Worm (Caenorhabditis elegans) whole organism, late embryonic: Measurements from ENCODE around the gene Y41C4A.11.
A peak's percentile ranks its signal among the peaks of the same experiment; 100 is the strongest.

Experiments used
- C08G9.2 ChIP-seq: sonication (generic microtip); optimal IDR thresholded peaks from 2 replicates; lab custom pipeline; 2016; ENCODE audit warnings: mild to moderate bottlenecking, missing genetic modification characterization, moderate library complexity, missing compliant biosample characterization
- C38D4.7 ChIP-seq: fragments of 200-800 bp; sonication (Bioruptor generic); optimal IDR thresholded peaks from 2 replicates; lab custom pipeline; 2018; ENCODE audit warnings: mild to moderate bottlenecking, missing genetic modification characterization, moderate library complexity, missing compliant biosample characterization
- F13H6.1 ChIP-seq: sonication (generic microtip); optimal IDR thresholded peaks from 2 replicates; lab custom pipeline; 2016; ENCODE audit warnings: missing genetic modification characterization, missing compliant biosample characterization
- K02D7.2 ChIP-seq: sonication (generic microtip); optimal IDR thresholded peaks from 2 replicates; lab custom pipeline; 2017; ENCODE audit warnings: mild to moderate bottlenecking, missing genetic modification characterization, missing compliant biosample characterization
- K09A11.1 ChIP-seq: sonication (generic microtip); optimal IDR thresholded peaks from 2 replicates; lab custom pipeline; 2017; ENCODE audit warnings: antibody characterized with exemption, mild to moderate bottlenecking, missing genetic modification characterization, missing compliant biosample characterization; ENCODE audit not compliant: insufficient read depth
- T23F11.4 ChIP-seq: fragments of 200-800 bp; sonication (Bioruptor generic); optimal IDR thresholded peaks from 2 replicates; lab custom pipeline; 2018; ENCODE audit warnings: mild to moderate bottlenecking, missing genetic modification characterization, missing compliant biosample characterization
- ahr-1 ChIP-seq: sonication (generic microtip); optimal IDR thresholded peaks from 2 replicates; lab custom pipeline; 2016; ENCODE audit warnings: missing genetic modification characterization, missing compliant biosample characterization
- ama-1 ChIP-seq: fragments of 150-350 bp; optimal IDR thresholded peaks from 2 replicates; lab custom pipeline; 2014
- ceh-18 ChIP-seq: sonication (generic microtip); optimal IDR thresholded peaks from 2 replicates; lab custom pipeline; 2016; ENCODE audit warnings: missing genetic modification characterization, missing compliant biosample characterization
- ceh-19 ChIP-seq: fragments of 200-800 bp; sonication (Bioruptor generic); optimal IDR thresholded peaks from 2 replicates; lab custom pipeline; 2018; ENCODE audit warnings: mild to moderate bottlenecking, missing genetic modification characterization, missing compliant biosample characterization
- ceh-2 ChIP-seq: sonication (generic microtip); optimal IDR thresholded peaks from 2 replicates; lab custom pipeline; 2016; ENCODE audit warnings: missing genotype, missing genetic modification characterization, missing compliant biosample characterization
- ceh-22 ChIP-seq: sonication (generic microtip); optimal IDR thresholded peaks from 2 replicates; lab custom pipeline; 2017; ENCODE audit warnings: missing biosample characterization, missing genetic modification characterization
- ceh-24 ChIP-seq: sonication (generic microtip); optimal IDR thresholded peaks from 2 replicates; lab custom pipeline; 2016; ENCODE audit warnings: mild to moderate bottlenecking, missing genetic modification characterization, missing compliant biosample characterization
- ceh-30 ChIP-seq: fragments of 150-350 bp; optimal IDR thresholded peaks from 2 replicates; lab custom pipeline; 2014; ENCODE audit warnings: missing biosample characterization, missing genetic modification characterization
- ceh-31 ChIP-seq: sonication (generic microtip); optimal IDR thresholded peaks from 2 replicates; lab custom pipeline; 2016; ENCODE audit warnings: missing genetic modification characterization, missing compliant biosample characterization
- ceh-34 ChIP-seq: sonication (generic microtip); optimal IDR thresholded peaks from 2 replicates; lab custom pipeline; 2016; ENCODE audit warnings: mild to moderate bottlenecking, missing genetic modification characterization, missing compliant biosample characterization
- ceh-48 ChIP-seq: sonication (generic microtip); optimal IDR thresholded peaks from 2 replicates; lab custom pipeline; 2016; ENCODE audit warnings: missing genetic modification characterization, inconsistent platforms, missing compliant biosample characterization
- ceh-6 ChIP-seq: fragments of 200-800 bp; sonication (Bioruptor generic); optimal IDR thresholded peaks from 2 replicates; lab custom pipeline; 2018; ENCODE audit warnings: mild to moderate bottlenecking, missing genetic modification characterization, missing compliant biosample characterization
- ceh-9 ChIP-seq: sonication (generic microtip); optimal IDR thresholded peaks from 2 replicates; lab custom pipeline; 2016; ENCODE audit warnings: mild to moderate bottlenecking, missing genetic modification characterization, inconsistent platforms, missing compliant biosample characterization
- dmd-4 ChIP-seq: sonication (generic microtip); optimal IDR thresholded peaks from 2 replicates; lab custom pipeline; 2016; ENCODE audit warnings: borderline replicate concordance, missing genetic modification characterization, missing compliant biosample characterization
- dve-1 ChIP-seq: sonication (generic microtip); optimal IDR thresholded peaks from 2 replicates; lab custom pipeline; 2017; ENCODE audit warnings: antibody characterized with exemption, mild to moderate bottlenecking, missing genetic modification characterization, missing compliant biosample characterization
- elt-2 ChIP-seq: sonication (generic microtip); optimal IDR thresholded peaks from 2 replicates; lab custom pipeline; 2016; ENCODE audit warnings: missing genetic modification reagents, missing genetic modification characterization, missing compliant biosample characterization
- elt-4 ChIP-seq: sonication (generic microtip); optimal IDR thresholded peaks from 2 replicates; lab custom pipeline; 2016; ENCODE audit warnings: missing genetic modification characterization, missing compliant biosample characterization
- eyg-1 ChIP-seq: sonication (generic microtip); optimal IDR thresholded peaks from 2 replicates; lab custom pipeline; 2016; ENCODE audit warnings: missing genotype, missing genetic modification characterization, missing compliant biosample characterization
- fax-1 ChIP-seq: sonication (generic microtip); optimal IDR thresholded peaks from 2 replicates; lab custom pipeline; 2016; ENCODE audit warnings: missing genotype, missing genetic modification characterization, missing compliant biosample characterization
- fkh-10 ChIP-seq: fragments of 150-350 bp; optimal IDR thresholded peaks from 2 replicates; lab custom pipeline; 2014; ENCODE audit warnings: missing biosample characterization, missing genetic modification reagents, missing genetic modification characterization
- fkh-6 ChIP-seq: sonication (generic microtip); optimal IDR thresholded peaks from 2 replicates; lab custom pipeline; 2016; ENCODE audit warnings: missing genetic modification characterization, missing compliant biosample characterization
- gmeb-2 ChIP-seq: sonication (generic microtip); optimal IDR thresholded peaks from 2 replicates; lab custom pipeline; 2016; ENCODE audit warnings: missing genetic modification characterization, inconsistent platforms, missing compliant biosample characterization
- hlh-13 ChIP-seq: fragments of 200-800 bp; sonication (Bioruptor generic); optimal IDR thresholded peaks from 2 replicates; lab custom pipeline; 2018; ENCODE audit warnings: mild to moderate bottlenecking, missing genetic modification characterization, missing compliant biosample characterization
- hlh-15 ChIP-seq: sonication (generic microtip); optimal IDR thresholded peaks from 2 replicates; lab custom pipeline; 2016; ENCODE audit warnings: missing genetic modification characterization, missing compliant biosample characterization
- hlh-6 ChIP-seq: sonication (generic microtip); optimal IDR thresholded peaks from 2 replicates; lab custom pipeline; 2016; ENCODE audit warnings: missing genotype, missing genetic modification characterization, missing compliant biosample characterization
- lim-6 ChIP-seq: sonication (generic microtip); optimal IDR thresholded peaks from 2 replicates; lab custom pipeline; 2016; ENCODE audit warnings: missing genetic modification characterization, missing compliant biosample characterization
- lin-11 ChIP-seq: fragments of 200-800 bp; sonication (Bioruptor generic); optimal IDR thresholded peaks from 2 replicates; lab custom pipeline; 2018; ENCODE audit warnings: mild to moderate bottlenecking, missing genetic modification characterization, missing compliant biosample characterization
- madf-2 ChIP-seq: sonication (generic microtip); optimal IDR thresholded peaks from 2 replicates; lab custom pipeline; 2017; ENCODE audit warnings: missing genetic modification characterization, missing compliant biosample characterization
- mec-3 ChIP-seq: sonication (generic microtip); optimal IDR thresholded peaks from 2 replicates; lab custom pipeline; 2016; ENCODE audit warnings: borderline replicate concordance, missing genetic modification characterization, missing compliant biosample characterization
- nfya-1 ChIP-seq: sonication (generic microtip); optimal IDR thresholded peaks from 2 replicates; lab custom pipeline; 2017; ENCODE audit warnings: missing genetic modification characterization, mild to moderate bottlenecking, missing compliant biosample characterization, antibody characterized with exemption, moderate library complexity
- nhr-232 ChIP-seq: sonication (generic microtip); optimal IDR thresholded peaks from 2 replicates; lab custom pipeline; 2016; ENCODE audit warnings: missing genetic modification characterization, missing compliant biosample characterization
- pat-9 ChIP-seq: fragments of 200-800 bp; sonication (Bioruptor generic); optimal IDR thresholded peaks from 2 replicates; lab custom pipeline; 2018; ENCODE audit warnings: mild to moderate bottlenecking, missing genetic modification characterization, moderate library complexity, missing compliant biosample characterization
- pqm-1 ChIP-seq: sonication (generic microtip); optimal IDR thresholded peaks from 2 replicates; lab custom pipeline; 2016; ENCODE audit warnings: missing genetic modification characterization, missing compliant biosample characterization
- pros-1 ChIP-seq: fragments of 150-350 bp; optimal IDR thresholded peaks from 2 replicates; lab custom pipeline; 2014; ENCODE audit warnings: missing biosample characterization, missing genetic modification reagents, missing genetic modification characterization
- ref-2 ChIP-seq: sonication (generic microtip); optimal IDR thresholded peaks from 2 replicates; lab custom pipeline; 2016; ENCODE audit warnings: missing genetic modification characterization, missing compliant biosample characterization
- tbx-2 ChIP-seq: sonication (generic microtip); optimal IDR thresholded peaks from 2 replicates; lab custom pipeline; 2016; ENCODE audit warnings: missing genetic modification characterization, missing compliant biosample characterization
- tbx-7 ChIP-seq: sonication (generic microtip); optimal IDR thresholded peaks from 2 replicates; lab custom pipeline; 2016; ENCODE audit warnings: missing genotype, missing genetic modification characterization, missing compliant biosample characterization
- unc-3 ChIP-seq, 2 experiments: fragments of 200-800 bp in 1 of 2; sonication (Bioruptor generic) in 1 of 2; sonication (generic microtip) in 1 of 2; conservative IDR thresholded peaks in 1 of 2; optimal IDR thresholded peaks in 1 of 2; 2 replicates each; pipeline versions ENCODE4 v1.3.6 to Lab custom; 2016 to 2022; ENCODE audit warnings: missing compliant biosample characterization in 2 of 2, missing genetic modification characterization in 2 of 2, missing genetic modification reagents in 1 of 2
- unc-42 ChIP-seq: sonication (generic microtip); optimal IDR thresholded peaks from 2 replicates; lab custom pipeline; 2016; ENCODE audit warnings: missing genotype, missing genetic modification characterization, missing compliant biosample characterization
- unc-86 ChIP-seq: sonication (generic microtip); optimal IDR thresholded peaks from 2 replicates; lab custom pipeline; 2016; ENCODE audit warnings: missing genetic modification characterization, missing compliant biosample characterization
- zip-5 ChIP-seq: sonication (generic microtip); optimal IDR thresholded peaks from 2 replicates; lab custom pipeline; 2016; ENCODE audit warnings: missing genetic modification characterization, missing compliant biosample characterization
- ztf-16 ChIP-seq: sonication (generic microtip); optimal IDR thresholded peaks from 2 replicates; lab custom pipeline; 2017; ENCODE audit warnings: missing genetic modification characterization, missing compliant biosample characterization

Gene Y41C4A.11

DNA sequence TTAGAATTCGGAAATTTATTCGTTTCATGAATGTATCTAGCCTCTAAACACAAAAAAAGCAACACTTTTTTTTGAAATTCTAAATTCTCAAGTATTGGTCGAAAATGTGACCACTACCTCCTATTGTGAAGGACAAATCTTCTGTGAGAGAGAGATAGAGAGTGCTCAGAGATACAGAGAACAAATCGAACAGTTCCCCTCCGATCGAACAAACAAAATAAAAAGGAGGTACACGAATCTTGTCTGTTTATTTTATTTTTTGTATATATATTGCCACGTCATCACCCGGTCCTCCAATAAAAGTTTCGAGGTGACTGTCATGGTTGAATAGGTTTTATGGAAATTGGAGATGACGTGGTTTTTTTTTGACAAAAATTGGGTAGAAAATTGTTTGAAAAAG, 21.2 kb downstream of the Y41C4A.11 start:
- TF ChIP-seq hlh-13 (GFP tag; lab: Kevin White, UChicago): no peak
- no peak for TF ChIP-seq elt-4 (tag; lab: Kevin White, UChicago)
- TF ChIP-seq gmeb-2 (tag; lab: Kevin White, UChicago): no peak
- TF ChIP-seq C38D4.7 (GFP tag; lab: Kevin White, UChicago): no peak
- no peak for TF ChIP-seq unc-42
- TF ChIP-seq ceh-19: no peak
- no peak for TF ChIP-seq pqm-1 (tag; lab: Kevin White, UChicago)
- TF ChIP-seq hlh-15 (tag; lab: Kevin White, UChicago): no peak
- TF ChIP-seq tbx-7 (tag; lab: Kevin White, UChicago): no peak
- TF ChIP-seq, all 69 proteins: peak for 0

DNA sequence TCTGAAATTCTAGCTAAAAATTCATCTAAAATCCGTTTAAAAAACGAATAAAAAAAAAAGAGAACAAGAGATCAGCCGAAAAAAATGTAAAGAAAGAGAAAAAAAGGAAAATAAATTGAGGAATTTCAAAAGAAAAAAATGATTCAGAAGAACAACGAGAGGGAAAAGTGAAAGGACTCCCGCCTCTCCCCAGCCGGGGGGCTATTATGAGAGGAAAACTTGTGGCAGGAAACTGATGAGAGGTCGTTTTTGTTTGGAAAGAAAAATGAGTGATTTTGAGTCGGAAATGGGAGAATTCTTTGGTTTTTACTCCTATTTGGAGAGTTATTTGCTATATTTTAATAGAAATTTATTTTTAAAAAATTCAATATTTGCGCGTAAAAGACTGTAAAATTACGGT, 22.5 kb downstream of the Y41C4A.11 start:
- no peak for TF ChIP-seq dmd-4 (tag; lab: Kevin White, UChicago)
- TF ChIP-seq tbx-7 (tag; lab: Kevin White, UChicago): no peak
- TF ChIP-seq pat-9 (tag; lab: Kevin White, UChicago): no peak
- no peak for TF ChIP-seq madf-2 (tag; lab: Kevin White, UChicago)
- no peak for TF ChIP-seq nhr-232
- TF ChIP-seq ceh-24 (tag; lab: Kevin White, UChicago): no peak
- no peak for TF ChIP-seq unc-86
- TF ChIP-seq ahr-1 (tag; lab: Kevin White, UChicago): no peak
- no peak for TF ChIP-seq lim-6 (tag; lab: Kevin White, UChicago)
- no peak for TF ChIP-seq K02D7.2 (tag; lab: Kevin White, UChicago)
- TF ChIP-seq pros-1 (tag; lab: Kevin White, UChicago): no peak
- no peak for TF ChIP-seq unc-3 (GFP tag; conservative IDR thresholded peaks at IDR 0.05; lab: Robert Waterston, UW)
- no peak for TF ChIP-seq unc-3 (tag; optimal IDR thresholded peaks at IDR 0.05; lab: Kevin White, UChicago)
- no peak for TF ChIP-seq hlh-6 (tag; lab: Kevin White, UChicago)
- TF ChIP-seq fkh-10: no peak
- TF ChIP-seq C38D4.7 (GFP tag; lab: Kevin White, UChicago): no peak
- TF ChIP-seq ceh-9 (tag; lab: Kevin White, UChicago): no peak
- TF ChIP-seq F13H6.1 (tag; lab: Kevin White, UChicago): no peak
- TF ChIP-seq, all 69 proteins: peak for 0

DNA sequence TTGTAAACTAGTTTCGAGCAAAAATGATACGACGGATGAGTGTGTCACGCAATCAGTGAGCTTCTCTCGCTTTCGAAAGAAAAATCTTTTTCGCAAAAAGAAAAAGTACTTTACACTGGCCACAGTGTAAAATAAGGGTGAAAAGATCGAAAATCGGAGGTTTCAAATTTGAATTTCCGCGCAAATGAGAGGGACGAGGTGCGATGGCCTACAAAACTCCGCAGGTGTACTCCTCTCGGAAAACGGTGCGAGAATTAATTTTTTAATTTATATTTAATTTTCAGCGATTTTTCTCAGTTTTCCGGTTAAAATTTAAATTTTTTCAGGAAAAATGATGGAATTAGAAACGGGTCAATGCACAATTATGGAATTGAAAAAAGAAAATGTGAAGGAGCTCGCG, 27.1 kb downstream of the Y41C4A.11 start, which contains the start of gene mrt-2:
Gene mrt-2, plus strand, starts transcription at position 49 of the 400 bp plus-strand sequence.
- peak; percentile 15 for TF ChIP-seq nfya-1 (tag; lab: Kevin White, UChicago)
- TF ChIP-seq ceh-2 (tag; lab: Kevin White, UChicago): peak; percentile 92
- TF ChIP-seq K09A11.1 (tag; lab: Kevin White, UChicago): no peak
- TF ChIP-seq ceh-18 (tag; lab: Kevin White, UChicago): peak; percentile 29
- peak; percentile 83 for TF ChIP-seq ref-2 (tag; lab: Kevin White, UChicago)
- TF ChIP-seq ceh-6: no peak
- TF ChIP-seq dve-1: no peak
- peak; percentile 80 for TF ChIP-seq zip-5 (tag; lab: Kevin White, UChicago)
- TF ChIP-seq pat-9 (tag; lab: Kevin White, UChicago): no peak
- TF ChIP-seq tbx-7 (tag; lab: Kevin White, UChicago): peak; percentile 86
- peak; percentile 43 for TF ChIP-seq pqm-1 (tag; lab: Kevin White, UChicago)
- TF ChIP-seq ceh-22: no peak
- TF ChIP-seq mec-3 (tag; lab: Kevin White, UChicago): peak; percentile 74
- TF ChIP-seq ceh-31 (tag; lab: Kevin White, UChicago): peak; percentile 96
- peak; percentile 40 for TF ChIP-seq ztf-16 (tag; lab: Kevin White, UChicago)
- TF ChIP-seq fkh-6 (tag; lab: Kevin White, UChicago): peak; percentile 11
- TF ChIP-seq hlh-6 (tag; lab: Kevin White, UChicago): no peak
- TF ChIP-seq ceh-30 (tag; lab: Kevin White, UChicago): no peak
- no peak for TF ChIP-seq madf-2 (tag; lab: Kevin White, UChicago)
- peak; percentile 49 for TF ChIP-seq fax-1 (tag; lab: Kevin White, UChicago)
- no peak for TF ChIP-seq lin-11 (tag; lab: Kevin White, UChicago)
- peak; percentile 26 for TF ChIP-seq eyg-1 (tag; lab: Kevin White, UChicago)
- no peak for TF ChIP-seq ceh-48 (tag; lab: Kevin White, UChicago)
- peak; percentile 55 for TF ChIP-seq elt-2
- TF ChIP-seq T23F11.4 (GFP tag; lab: Kevin White, UChicago): no peak
- TF ChIP-seq gmeb-2 (tag; lab: Kevin White, UChicago): peak; percentile 23
- TF ChIP-seq unc-42: peak; percentile 71
- TF ChIP-seq C08G9.2 (tag; lab: Kevin White, UChicago): peak; percentile 95
- peak; percentile 46 for TF ChIP-seq F13H6.1 (tag; lab: Kevin White, UChicago)
- no peak for TF ChIP-seq ama-1 (lab: Kevin White, UChicago)
- TF ChIP-seq ceh-34: peak; percentile 36
- TF ChIP-seq tbx-2 (tag; lab: Kevin White, UChicago): peak; percentile 90
